Worm (Caenorhabditis elegans): ENCODE results near the gene K09C8.7.
A peak's percentile ranks its signal among the peaks of the same experiment; 100 is the strongest.

K09C8.7 gene

DNA sequence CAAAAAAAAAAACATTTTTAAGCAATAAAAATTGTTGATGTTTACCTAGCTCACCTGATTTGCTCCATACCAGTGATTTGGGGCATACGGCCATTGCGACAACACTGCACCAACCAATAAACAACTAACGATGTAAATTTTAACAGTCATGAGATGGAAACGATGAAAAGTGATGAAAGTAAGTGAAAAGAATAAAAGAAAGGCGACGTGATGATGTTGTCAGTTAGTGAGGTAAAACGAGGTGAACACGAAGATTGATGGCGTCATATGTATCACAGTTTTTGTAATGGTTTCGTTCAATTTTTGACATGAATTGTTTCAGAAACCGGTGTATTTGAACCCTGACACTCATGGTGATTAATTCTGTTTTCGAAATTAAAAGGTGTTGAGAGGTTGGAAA lies at the start of gene K09C8.7:
Gene K09C8.7, minus strand, starts transcription at position 226 of the 400 bp plus-strand sequence.
- TF ChIP-seq nhr-25 (tag; optimal IDR thresholded peaks at IDR 0.05; ENCODE audit: borderline replicate concordance, insufficient read depth) = no peak
- TF ChIP-seq unc-62 (GFP tag; optimal IDR thresholded peaks at IDR 0.05 in 1 of 2) = peak in 1 of 2 experiments; percentile 74
- TF ChIP-seq unc-62 (tag; optimal IDR thresholded peaks at IDR 0.05) = no peak
- no peak for TF ChIP-seq daf-16 (GFP tag; optimal IDR thresholded peaks at IDR 0.05)
- peak; percentile 86 for TF ChIP-seq daf-16 (tag; optimal IDR thresholded peaks at IDR 0.05)
- TF ChIP-seq snpc-4 (tag; optimal IDR thresholded peaks at IDR 0.05) = no peak
- no peak for TF ChIP-seq nhr-111 (GFP tag; optimal IDR thresholded peaks at IDR 0.05)
- TF ChIP-seq hlh-30 (tag; optimal IDR thresholded peaks at IDR 0.05; ENCODE audit: insufficient read depth) = peak; percentile 13
- no peak for TF ChIP-seq ztf-11 (tag; optimal IDR thresholded peaks at IDR 0.05)

DNA sequence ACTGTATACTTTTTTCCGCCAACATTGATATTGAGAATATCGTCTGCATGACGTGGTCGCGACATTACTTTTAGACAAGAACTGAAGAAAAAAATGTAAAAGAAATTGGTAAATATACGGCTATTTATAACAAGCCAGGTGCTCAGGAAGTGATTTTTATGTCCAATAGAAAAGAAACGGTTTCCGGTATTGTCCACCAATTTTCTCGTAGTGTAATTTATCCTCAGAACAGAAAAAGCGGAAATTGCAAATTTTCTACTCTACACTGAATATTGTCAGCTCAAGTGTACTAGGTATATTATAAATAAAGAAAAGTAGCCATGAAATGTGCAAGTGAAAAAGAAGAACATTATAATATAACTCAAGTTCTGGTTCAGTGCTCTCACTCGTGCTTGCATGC lies 48.0 kb upstream of the K09C8.7 start, which contains the start of gene F59F3.6:
Gene F59F3.6, minus strand, starts transcription at position 101 of the 400 bp plus-strand sequence.
- no peak for TF ChIP-seq hlh-30 (tag; optimal IDR thresholded peaks at IDR 0.05; ENCODE audit: insufficient read depth)
- peak; percentile 45 for TF ChIP-seq aha-1 (tag)
- TF ChIP-seq mdl-1 (tag; optimal IDR thresholded peaks at IDR 0.05) = no peak

DNA sequence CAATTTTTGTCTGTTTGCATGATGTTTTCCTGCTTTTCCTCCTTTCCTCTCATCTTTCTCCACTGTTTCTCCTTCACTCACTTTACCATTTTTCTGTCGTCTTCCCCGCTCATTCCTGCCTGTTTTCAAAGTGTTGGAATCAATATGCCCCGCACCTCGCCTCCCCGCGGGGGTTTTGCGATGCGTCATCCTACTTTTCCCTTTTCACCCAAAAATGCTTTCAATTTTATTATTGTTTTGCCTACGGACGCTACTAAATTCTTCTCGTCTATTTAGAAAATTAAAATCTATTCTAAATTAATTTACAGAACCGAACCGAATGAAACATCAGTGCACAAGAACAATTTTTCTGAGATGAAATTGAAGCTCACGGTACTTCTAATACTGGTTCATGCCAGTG lies 41.0 kb upstream of the K09C8.7 start, which contains the start of gene ver-3:
Gene ver-3, plus strand, starts transcription at position 301 of the 400 bp plus-strand sequence.
- TF ChIP-seq arid-1 (GFP tag; conservative IDR thresholded peaks at IDR 0.05) = no peak
- TF ChIP-seq nhr-111 (GFP tag; optimal IDR thresholded peaks at IDR 0.05) = no peak
- TF ChIP-seq dve-1 (tag; optimal IDR thresholded peaks at IDR 0.05; ENCODE audit: insufficient read depth) = peak; percentile 38
- no peak for TF ChIP-seq dmd-8 (GFP tag; IDR thresholded peaks at IDR 0.05)
- peak; percentile 64 for TF ChIP-seq aha-1 (tag)
- TF ChIP-seq pqm-1 (tag; optimal IDR thresholded peaks at IDR 0.05) = peak; percentile 23

DNA sequence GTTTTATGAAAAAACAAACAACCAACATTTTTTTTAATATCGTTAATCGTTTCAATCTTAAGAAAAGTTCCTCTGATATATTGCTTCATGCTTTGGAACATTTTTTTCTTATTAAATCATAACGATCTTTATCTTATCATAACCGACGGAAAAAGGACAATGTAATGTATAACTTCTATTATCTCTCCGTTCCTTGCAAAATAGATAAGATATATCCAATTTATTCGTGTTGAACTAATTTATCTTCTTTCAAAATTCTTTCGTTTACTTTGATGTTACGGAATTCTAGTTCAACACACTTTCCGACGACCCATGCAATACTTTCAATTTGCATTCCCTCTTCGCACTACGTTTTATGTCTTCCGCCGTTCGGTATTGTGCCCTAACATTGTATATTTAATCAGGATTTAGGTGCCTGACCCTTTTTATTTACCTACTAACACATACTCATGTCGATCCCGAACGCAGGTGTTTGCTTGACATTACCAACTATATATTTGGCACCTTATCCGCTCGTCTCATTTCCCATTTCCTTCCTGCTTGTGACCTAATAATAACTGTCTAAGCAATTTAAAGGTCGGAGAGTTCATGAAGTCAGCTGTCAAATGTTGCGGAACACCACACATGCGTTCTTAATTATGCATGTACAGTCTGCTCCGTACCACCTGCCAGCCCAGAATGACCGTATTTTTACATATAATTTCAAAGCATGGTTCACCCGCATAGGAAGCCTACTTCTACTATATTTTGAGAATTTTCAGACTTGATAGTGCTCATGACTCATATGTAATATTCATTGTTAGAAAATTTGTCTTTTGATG lies 40.4 kb upstream of the K09C8.7 start:
- TF ChIP-seq spr-3 (GFP tag; optimal IDR thresholded peaks at IDR 0.05) (no peak), aha-1 (tag) (no peak), unc-62 (GFP tag; optimal IDR thresholded peaks at IDR 0.05 in 1 of 2) (peak in 1 of 2 experiments; percentile 94), unc-62 (tag; optimal IDR thresholded peaks at IDR 0.05) (no peak)

DNA sequence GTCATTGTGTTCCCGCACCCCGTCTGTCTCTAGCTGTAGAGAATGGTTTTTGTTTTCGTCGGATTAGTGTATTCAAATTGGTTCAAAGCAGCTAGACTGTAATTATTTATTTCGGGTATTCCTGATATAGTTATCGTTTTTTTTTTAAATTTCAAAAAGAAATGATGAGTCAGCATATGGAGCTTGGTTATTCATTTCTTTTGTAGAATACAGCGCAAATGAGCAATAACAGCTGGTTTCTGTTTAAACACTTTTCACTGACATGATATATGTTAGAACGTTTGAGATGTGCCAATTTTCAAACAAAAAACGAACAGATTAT lies 39.6 kb upstream of the K09C8.7 start:
- TF ChIP-seq zip-2 (tag; optimal IDR thresholded peaks at IDR 0.05) = no peak
- TF ChIP-seq unc-62 (GFP tag; optimal IDR thresholded peaks at IDR 0.05 in 1 of 2) = peak in 1 of 2 experiments; percentile 94
- no peak for TF ChIP-seq unc-62 (tag; optimal IDR thresholded peaks at IDR 0.05)

DNA sequence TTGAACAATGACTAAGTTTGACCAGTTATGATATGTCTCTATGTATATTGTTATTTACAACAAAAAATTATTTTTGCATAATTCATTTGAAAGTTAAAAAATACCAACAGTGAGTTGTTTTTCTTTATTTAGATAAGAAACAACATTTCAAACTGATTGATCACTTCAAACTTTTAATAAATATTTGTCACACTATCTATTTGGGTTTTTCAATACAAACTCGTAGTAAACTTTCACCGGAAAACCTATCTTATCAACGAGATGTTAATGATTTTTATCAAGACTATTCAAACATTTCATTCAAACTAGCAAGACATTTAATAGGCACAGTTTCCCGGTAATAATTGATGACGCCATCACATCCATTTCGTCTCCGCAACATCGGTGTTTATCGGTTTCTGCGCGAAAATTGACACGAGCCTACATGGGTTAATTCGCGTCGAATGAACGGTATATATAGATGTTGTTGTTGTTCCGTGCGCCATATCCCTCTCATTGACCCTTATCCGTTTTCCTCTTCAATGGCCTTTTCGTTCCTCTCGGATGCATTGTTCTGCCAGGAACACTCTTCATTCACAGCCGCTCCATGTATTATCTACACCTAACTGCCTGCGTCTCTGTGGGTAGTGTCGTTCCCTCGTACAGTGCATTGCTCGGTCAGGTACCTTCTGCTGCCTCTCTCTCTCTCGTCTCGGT lies 39.1 kb upstream of the K09C8.7 start:
- peak; percentile 48 for TF ChIP-seq hlh-11 (tag; optimal IDR thresholded peaks at IDR 0.05)
- TF ChIP-seq php-3 (GFP tag; IDR thresholded peaks at IDR 0.05) = peak; percentile 68
- peak; percentile 29 for TF ChIP-seq dve-1 (tag; optimal IDR thresholded peaks at IDR 0.05; ENCODE audit: insufficient read depth)
- no peak for TF ChIP-seq fkh-10 (GFP tag; optimal IDR thresholded peaks at IDR 0.05)
- 0 out of 2 replicates have a peak, but pooled peaks have one; percentile 11 for TF ChIP-seq saeg-2 (GFP tag; IDR thresholded peaks at IDR 0.05)
- TF ChIP-seq daf-16 (GFP tag; optimal IDR thresholded peaks at IDR 0.05) = no peak
- TF ChIP-seq daf-16 (tag; optimal IDR thresholded peaks at IDR 0.05) = peak; percentile 88
- 0 out of 2 replicates have a peak, but pooled peaks have one; percentile 29 for TF ChIP-seq tag-97 (GFP tag; IDR thresholded peaks at IDR 0.05)
- peak; percentile 20; the same call in 1 of the 2 replicates for TF ChIP-seq dmd-6 (GFP tag; IDR thresholded peaks at IDR 0.05)
- peak; percentile 74 for TF ChIP-seq aha-1 (tag)
- no peak for TF ChIP-seq Y5F2A.4 (GFP tag; optimal IDR thresholded peaks at IDR 0.05)
- TF ChIP-seq zfp-2 (tag; optimal IDR thresholded peaks at IDR 0.05) = no peak
- peak; percentile 7 for TF ChIP-seq nhr-28 (tag; optimal IDR thresholded peaks at IDR 0.05)
- peak; percentile 42; the same call in 1 of the 2 replicates for TF ChIP-seq hmg-1.1 (GFP tag; IDR thresholded peaks at IDR 0.05)
- no peak for TF ChIP-seq snpc-4 (tag; optimal IDR thresholded peaks at IDR 0.05)
